Fruit fly (Drosophila melanogaster) whole organism: ENCODE results near the gene CG7546.

Experiments
- CG8478 ChIP-seq: fragments of >200 bp; optimal IDR thresholded peaks from 2 replicates; lab custom pipeline; 2018; ENCODE audit warnings: inconsistent platforms
- EcR ChIP-seq, 2 experiments: fragments of >200 bp; optimal IDR thresholded peaks; 2 replicates each; lab custom pipeline; 2017; ENCODE audit warnings: missing biosample characterization in 2 of 2, missing genetic modification characterization in 2 of 2, missing genetic modification reagents in 2 of 2

DNA sequence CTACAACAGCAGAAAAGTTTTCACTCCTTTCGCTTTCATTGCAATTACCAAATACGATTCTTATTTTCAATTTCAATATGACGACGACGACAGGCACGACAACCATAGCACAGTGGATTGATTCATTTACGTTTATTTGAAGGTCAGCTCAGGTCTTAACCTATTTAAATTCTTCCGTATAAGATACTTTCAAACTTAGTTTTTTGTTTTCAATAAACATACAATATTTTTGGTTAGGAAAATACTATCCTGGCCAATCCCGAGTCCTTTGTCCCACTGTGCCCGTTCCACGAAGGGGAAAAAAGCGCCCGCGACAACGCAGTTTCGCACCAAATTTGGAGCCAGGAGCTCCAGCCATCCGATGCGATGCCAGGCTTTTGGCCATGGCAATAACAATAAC lies 39.4 kb downstream of the CG7546 start:
- TF ChIP-seq EcR (GFP tag; optimal IDR thresholded peaks at IDR 0.05; lab: Kevin White, UChicago) (no peak), CG8478 (lab: Kevin White, UChicago) (no peak)
